Worm (Caenorhabditis elegans) whole organism, L1 larva: ENCODE measurements around the gene cutl-22.

ENCODE experiments used
- ceh-8 ChIP-seq: fragments of 200-800 bp; sonication (Bioruptor generic); optimal IDR thresholded peaks from 2 replicates; lab custom pipeline; 2018; ENCODE audit warnings: mild to moderate bottlenecking, missing genetic modification characterization, moderate library complexity, missing compliant biosample characterization
- ceh-88 ChIP-seq: fragments of 200-800 bp; sonication (Bioruptor generic); IDR thresholded peaks from 2 replicates; pipeline ENCODE4 v1.3.6; 2022; ENCODE audit warnings: missing genetic modification characterization, missing compliant biosample characterization
- elt-3 ChIP-seq, 6 experiments: fragments of 150-350 bp in 1 of 6; sonication (generic microtip); optimal IDR thresholded peaks; 2 replicates each; lab custom pipeline; 2017 to 2018; ENCODE audit warnings: missing biosample characterization in 6 of 6, missing genetic modification characterization in 6 of 6, inconsistent platforms in 1 of 6
- ets-5 ChIP-seq: fragments of 200-800 bp; sonication (Bioruptor generic); IDR thresholded peaks from 2 replicates; pipeline ENCODE4 v1.3.6; 2022; ENCODE audit warnings: missing genetic modification characterization, missing compliant biosample characterization
- hpl-2 ChIP-seq: fragments of 150-350 bp; optimal IDR thresholded peaks from 2 replicates; lab custom pipeline; 2014; ENCODE audit warnings: missing biosample characterization, missing genetic modification reagents, missing genetic modification characterization
- lin-13 ChIP-seq: fragments of 150-350 bp; optimal IDR thresholded peaks from 2 replicates; lab custom pipeline; 2014; ENCODE audit warnings: missing biosample characterization, missing genetic modification reagents, missing genetic modification characterization
- lin-35 ChIP-seq, 2 experiments: fragments of 150-350 bp; optimal IDR thresholded peaks; 2 replicates each; lab custom pipeline; 2014; ENCODE audit warnings: missing biosample characterization in 2 of 2, missing genetic modification characterization in 2 of 2, missing genetic modification reagents in 2 of 2
- mdl-1 ChIP-seq, 2 experiments: fragments of 150-350 bp; optimal IDR thresholded peaks; 2 replicates each; lab custom pipeline; 2014 to 2017; ENCODE audit warnings: missing biosample characterization in 2 of 2, missing genetic modification characterization in 2 of 2, inconsistent platforms in 1 of 2
- mef-2 ChIP-seq: fragments of 150-350 bp; optimal IDR thresholded peaks from 2 replicates; lab custom pipeline; 2014; ENCODE audit warnings: missing biosample characterization, missing genetic modification characterization
- nhr-237 ChIP-seq: fragments of 150-350 bp; optimal IDR thresholded peaks from 2 replicates; lab custom pipeline; 2014; ENCODE audit warnings: missing biosample characterization, missing genetic modification characterization
- nhr-77 ChIP-seq: fragments of 150-350 bp; optimal IDR thresholded peaks from 2 replicates; lab custom pipeline; 2014; ENCODE audit warnings: missing biosample characterization, missing genetic modification characterization
- tlp-1 ChIP-seq: fragments of 150-350 bp; optimal IDR thresholded peaks from 2 replicates; lab custom pipeline; 2014; ENCODE audit warnings: missing biosample characterization, missing genetic modification characterization
- unc-86 ChIP-seq: sonication (generic microtip); optimal IDR thresholded peaks from 2 replicates; lab custom pipeline; 2016; ENCODE audit warnings: missing genetic modification characterization, missing compliant biosample characterization

- no peak for TF ChIP-seq ceh-88 (GFP tag; lab: Robert Waterston, UW)
- no peak for TF ChIP-seq elt-3 (tag; optimal IDR thresholded peaks at IDR 0.05; lab: Kevin White, UChicago)
- TF ChIP-seq nhr-237 (tag; lab: Kevin White, UChicago) = no peak
- no peak for TF ChIP-seq mef-2 (tag; lab: Kevin White, UChicago)
- no peak for TF ChIP-seq ets-5
- no peak for TF ChIP-seq tlp-1 (tag; lab: Kevin White, UChicago)
- no peak for TF ChIP-seq lin-35 (GFP tag; optimal IDR thresholded peaks at IDR 0.05; lab: Kevin White, UChicago)
- TF ChIP-seq mdl-1 (tag; optimal IDR thresholded peaks at IDR 0.05; lab: Kevin White, UChicago) = no peak
- no peak for TF ChIP-seq ceh-8 (GFP tag; lab: Kevin White, UChicago)
- no peak for TF ChIP-seq lin-13 (GFP tag; lab: Kevin White, UChicago)
- TF ChIP-seq hpl-2 (GFP tag; lab: Kevin White, UChicago) = no peak
- TF ChIP-seq unc-86 (tag; lab: Kevin White, UChicago) = no peak
- TF ChIP-seq nhr-77 (tag; lab: Kevin White, UChicago) = no peak
Measured at ce11 chrV:1140806-1141205, 727 bp upstream of the cutl-22 start.
